Worm (Caenorhabditis elegans) whole organism, midembryonic: ENCODE data around the gene dnj-13.

Experiments used
- med-1 ChIP-seq: sonication (generic microtip); optimal IDR thresholded peaks from 2 replicates; lab custom pipeline; 2017; ENCODE audit warnings: missing genetic modification characterization, mild to moderate bottlenecking, missing compliant biosample characterization, antibody characterized with exemption, missing genetic modification reagents; ENCODE audit not compliant: insufficient read depth
- tab-1 ChIP-seq: fragments of 200-800 bp; sonication (Bioruptor generic); IDR thresholded peaks from 2 replicates; pipeline ENCODE4 v1.3.6; 2022; ENCODE audit warnings: missing genetic modification characterization, missing compliant biosample characterization

DNA sequence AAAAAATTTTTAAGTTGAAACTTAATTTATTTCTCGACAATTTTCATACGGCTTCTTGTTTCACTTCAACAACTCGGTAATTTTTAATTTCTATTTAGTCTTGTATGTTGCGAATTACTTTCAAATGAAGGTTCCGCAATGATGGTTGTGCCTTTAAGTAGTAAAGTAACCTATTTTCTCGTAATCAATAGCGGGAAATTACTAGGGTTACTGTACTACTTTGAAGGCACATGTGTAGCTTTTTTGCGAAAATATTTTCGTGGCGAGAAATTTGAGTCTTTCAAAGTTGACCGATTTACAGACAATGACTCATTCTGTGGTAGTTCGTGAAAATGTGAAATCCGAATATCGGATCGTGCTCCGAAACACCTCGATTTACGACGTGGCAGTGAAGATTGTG lies 27.3 kb upstream of the dnj-13 start, which contains the start of gene B0334.10:
- no peak for TF ChIP-seq tab-1 (GFP tag; lab: Robert Waterston, UW)
- TF ChIP-seq med-1 (GFP tag; lab: Kevin White, UChicago), result no peak
